Fruit fly (Drosophila melanogaster) whole organism, embryonic: Measurements from ENCODE around the gene Agpat3.

Experiments used
- Ada2b ChIP-seq: fragments of 200-800 bp; sonication (Bioruptor generic); IDR thresholded peaks from 2 replicates; pipeline ENCODE4 v1.3.6; 2022; ENCODE audit warnings: missing biosample characterization, missing genetic modification characterization
- CG12659 ChIP-seq: fragments of 200-800 bp; sonication (Bioruptor generic); optimal IDR thresholded peaks from 3 replicates; lab custom pipeline; 2017; ENCODE audit warnings: mild to moderate bottlenecking, missing biosample characterization, missing genetic modification reagents, missing genetic modification characterization
- Sox102F ChIP-seq: fragments of 200-800 bp; sonication (Bioruptor generic); optimal IDR thresholded peaks from 2 replicates; lab custom pipeline; 2018; ENCODE audit warnings: missing biosample characterization, mild to moderate bottlenecking, missing genetic modification characterization, moderate library complexity
- gsb-n ChIP-seq: fragments of 200-800 bp; sonication (Bioruptor generic); optimal IDR thresholded peaks from 3 replicates; lab custom pipeline; 2018; ENCODE audit warnings: missing biosample characterization, mild to moderate bottlenecking, missing genetic modification characterization
- lola ChIP-seq, 3 experiments: fragments of >200 bp in 2 of 3; fragments of 200-800 bp in 1 of 3; sonication (Bioruptor generic) in 1 of 3; optimal IDR thresholded peaks; 2 replicates each; lab custom pipeline; 2017 to 2019; ENCODE audit warnings: missing biosample characterization in 3 of 3, missing genetic modification characterization in 3 of 3, mild to moderate bottlenecking in 1 of 3, moderate library complexity in 1 of 3
- phol ChIP-seq: fragments of 200-800 bp; sonication (Bioruptor generic); optimal IDR thresholded peaks from 3 replicates; lab custom pipeline; 2018; ENCODE audit warnings: missing biosample characterization, mild to moderate bottlenecking, missing genetic modification characterization, moderate library complexity
- so ChIP-seq: fragments of 200-800 bp; sonication (Bioruptor generic); IDR thresholded peaks from 3 replicates; pipeline ENCODE4 v1.3.6; 2022; ENCODE audit warnings: missing biosample characterization, missing genetic modification characterization
- tap ChIP-seq: fragments of 200-800 bp; optimal IDR thresholded peaks from 3 replicates; lab custom pipeline; 2019; ENCODE audit warnings: missing biosample characterization, mild to moderate bottlenecking, missing genetic modification characterization, moderate library complexity
- unc-4 ChIP-seq: fragments of 200-800 bp; sonication (Bioruptor generic); IDR thresholded peaks from 2 replicates; pipeline ENCODE4 v1.3.6; 2022; ENCODE audit warnings: missing biosample characterization, missing genetic modification characterization; ENCODE audit not compliant: partially characterized antibody

DNA sequence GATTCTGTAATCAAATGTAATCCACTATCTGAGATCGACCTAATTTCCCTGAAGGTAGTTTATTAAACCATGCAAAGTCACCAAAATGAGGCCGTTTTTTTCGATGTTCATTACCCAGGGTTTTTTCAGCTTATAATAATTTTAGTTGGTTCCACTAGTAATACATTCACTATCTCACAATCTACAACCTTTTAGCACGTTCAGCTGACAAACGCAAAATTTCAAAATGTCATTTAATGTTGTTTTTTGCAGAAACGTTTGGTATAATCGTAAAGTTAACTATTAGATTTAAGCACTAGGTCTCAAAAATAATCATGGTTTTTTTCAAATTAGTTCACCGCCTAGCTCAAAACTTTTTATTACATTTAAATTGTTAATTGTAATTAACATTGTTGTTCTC, 14.4 kb upstream of the Agpat3 start, which contains the start of gene CG44836:
- no peak for TF ChIP-seq gsb-n
- no peak for TF ChIP-seq tap (tag; lab: Kevin White, UChicago)
- no peak for TF ChIP-seq Sox102F
- no peak for TF ChIP-seq so (GFP tag; lab: Robert Waterston, UW)
- TF ChIP-seq phol, result no peak
- no peak for TF ChIP-seq CG12659 (GFP tag; lab: Kevin White, UChicago)
- TF ChIP-seq unc-4 (GFP tag; lab: Robert Waterston, UW), result no peak
- TF ChIP-seq lola (GFP tag; optimal IDR thresholded peaks at IDR 0.05; lab: Kevin White, UChicago), result no peak
- TF ChIP-seq Ada2b (GFP tag; lab: Robert Waterston, UW), result no peak
